Worm (Caenorhabditis elegans) whole organism, midembryonic: ENCODE results near the gene F55F3.4.

Experiments used
- flt-1 ChIP-seq: fragments of 200-800 bp; sonication (Bioruptor generic); IDR thresholded peaks from 2 replicates; pipeline ENCODE4 v1.3.6; 2022; ENCODE audit warnings: missing genetic modification characterization, missing compliant biosample characterization
- med-1 ChIP-seq: sonication (generic microtip); optimal IDR thresholded peaks from 2 replicates; lab custom pipeline; 2017; ENCODE audit warnings: missing genetic modification characterization, mild to moderate bottlenecking, missing compliant biosample characterization, antibody characterized with exemption, missing genetic modification reagents; ENCODE audit not compliant: insufficient read depth
- ztf-29 ChIP-seq: fragments of 200-800 bp; sonication (Bioruptor generic); IDR thresholded peaks from 2 replicates; pipeline ENCODE4 v1.3.6; 2022; ENCODE audit warnings: missing genetic modification reagents, missing genetic modification characterization, missing compliant biosample characterization

ce11 chrX:13743371-13743770 lies 42.0 kb upstream of the F55F3.4 start:
- TF ChIP-seq med-1 (GFP tag; lab: Kevin White, UChicago) (no peak), flt-1 (GFP tag; lab: Robert Waterston, UW) (no peak), ztf-29 (no peak)
